Fruit fly (Drosophila melanogaster): ENCODE measurements around the gene GC1.

The GC1 gene

dm6 chr3R:11992934-11993670, 25.6 kb downstream of the GC1 start, which contains the start of gene mfas (continued):
- peak; percentile 35 for TF ChIP-seq sqz (GFP tag; optimal IDR thresholded peaks at IDR 0.05)
- TF ChIP-seq CG11085 (GFP tag; IDR thresholded peaks at IDR 0.05), result no peak
- TF ChIP-seq gsb-n (tag; optimal IDR thresholded peaks at IDR 0.05), result peak; percentile 37
- peak; percentile 63 for TF ChIP-seq nau (GFP tag; optimal IDR thresholded peaks at IDR 0.05)
- peak; percentile 7 for TF ChIP-seq crc (GFP tag; optimal IDR thresholded peaks at IDR 0.05)
- no peak for TF ChIP-seq CG3838 (GFP tag; optimal IDR thresholded peaks at IDR 0.05)
- TF ChIP-seq Hmr (GFP tag; optimal IDR thresholded peaks at IDR 0.05), result peak; percentile 21
- no peak for TF ChIP-seq CG9215 (GFP tag; IDR thresholded peaks at IDR 0.05)
- TF ChIP-seq tin (GFP tag; optimal IDR thresholded peaks at IDR 0.05), result no peak
- TF ChIP-seq CG17829 (tag; optimal IDR thresholded peaks at IDR 0.05), result peak; percentile 4
- TF ChIP-seq vvl (GFP tag; IDR thresholded peaks at IDR 0.05), result peak; percentile 80
- peak; percentile 80 for TF ChIP-seq gcm (GFP tag; optimal IDR thresholded peaks at IDR 0.05)
- no peak for TF ChIP-seq hb (GFP tag; IDR thresholded peaks at IDR 0.05; ENCODE audit: partially characterized antibody)
- no peak for TF ChIP-seq hkb (optimal IDR thresholded peaks at IDR 0.05)
- TF ChIP-seq hkb (GFP tag; IDR thresholded peaks at IDR 0.05), result peak; percentile 47
- peak in 1 of 2 experiments; percentile 52 for TF ChIP-seq bsh (GFP tag; optimal IDR thresholded peaks at IDR 0.05)
- TF ChIP-seq CG13287 (GFP tag; IDR thresholded peaks at IDR 0.05; ENCODE audit: partially characterized antibody), result peak; percentile 25; the same call in 1 of the 2 replicates
- TF ChIP-seq CG5245 (GFP tag; optimal IDR thresholded peaks at IDR 0.05), result no peak
- peak; percentile 22; the same call in 1 of the 2 replicates for TF ChIP-seq bbx (GFP tag; IDR thresholded peaks at IDR 0.05; ENCODE audit: partially characterized antibody)
- no peak for TF ChIP-seq CG6765 (GFP tag; optimal IDR thresholded peaks at IDR 0.05)
- TF ChIP-seq CG14050 (GFP tag; IDR thresholded peaks at IDR 0.05), result no peak
- no peak for TF ChIP-seq CG15269 (tag; optimal IDR thresholded peaks at IDR 0.05)
- TF ChIP-seq CG18262 (tag; optimal IDR thresholded peaks at IDR 0.05), result peak; percentile 2
- peak; percentile 42; the same call in 1 of the 2 replicates for TF ChIP-seq Drgx (GFP tag; IDR thresholded peaks at IDR 0.05)
- peak; percentile 5 for TF ChIP-seq HmgZ (tag; optimal IDR thresholded peaks at IDR 0.05)
- TF ChIP-seq onecut (GFP tag; IDR thresholded peaks at IDR 0.05), result peak; percentile 19; the same call in 1 of the 2 replicates
- TF ChIP-seq MTF-1 (GFP tag; optimal IDR thresholded peaks at IDR 0.05; ENCODE audit: borderline replicate concordance), result no peak
- no peak for TF ChIP-seq CG10565 (GFP tag; optimal IDR thresholded peaks at IDR 0.05)
- no peak for TF ChIP-seq NK7.1 (GFP tag; optimal IDR thresholded peaks at IDR 0.05)
- TF ChIP-seq cg (GFP tag; optimal IDR thresholded peaks at IDR 0.05), result peak; percentile 67
- no peak for TF ChIP-seq run (tag; optimal IDR thresholded peaks at IDR 0.05)
- no peak for TF ChIP-seq CG7963 (GFP tag; IDR thresholded peaks at IDR 0.05; ENCODE audit: partially characterized antibody)
- TF ChIP-seq CG10431 (GFP tag; optimal IDR thresholded peaks at IDR 0.05), result peak; percentile 20
- TF ChIP-seq sc (optimal IDR thresholded peaks at IDR 0.05), result no peak
- peak; percentile 15 for TF ChIP-seq sc (GFP tag; optimal IDR thresholded peaks at IDR 0.05)
- TF ChIP-seq otp (GFP tag; IDR thresholded peaks at IDR 0.05), result 0 out of 3 replicates have a peak, but pooled peaks have one; percentile 27
- TF ChIP-seq Max (GFP tag; optimal IDR thresholded peaks at IDR 0.05), result no peak
- peak; percentile 86 for TF ChIP-seq Jarid2 (GFP tag; optimal IDR thresholded peaks at IDR 0.05)
- TF ChIP-seq scrt (GFP tag; optimal IDR thresholded peaks at IDR 0.05), result no peak
- TF ChIP-seq lab (GFP tag; optimal IDR thresholded peaks at IDR 0.05), result peak; percentile 61
- TF ChIP-seq CG17912 (GFP tag; optimal IDR thresholded peaks at IDR 0.05), result peak; percentile 70
- TF ChIP-seq Adf1 (GFP tag; IDR thresholded peaks at IDR 0.05), result peak; percentile 89
- TF ChIP-seq CG31441 (GFP tag; IDR thresholded peaks at IDR 0.05), result no peak
- peak; percentile 54 for TF ChIP-seq CG6813 (GFP tag; optimal IDR thresholded peaks at IDR 0.05)
- TF ChIP-seq Nf-YA (GFP tag; IDR thresholded peaks at IDR 0.05), result no peak
- TF ChIP-seq ATbp (GFP tag; optimal IDR thresholded peaks at IDR 0.05), result peak; percentile 72
- TF ChIP-seq Sry-β (GFP tag; optimal IDR thresholded peaks at IDR 0.05), result no peak
